Worm (Caenorhabditis elegans): ENCODE measurements around the gene aly-3.

ce11 chrIV:12078112-12078812 lies 44.8 kb upstream of the aly-3 start, which contains the start of gene tmed-1:
- no peak for TF ChIP-seq aly-2 (tag; optimal IDR thresholded peaks at IDR 0.05)
- no peak for TF ChIP-seq ZK546.5 (tag; optimal IDR thresholded peaks at IDR 0.05)
- TF ChIP-seq lim-7 (GFP tag; IDR thresholded peaks at IDR 0.05), result no peak
- no peak for TF ChIP-seq lsy-2 (tag; optimal IDR thresholded peaks at IDR 0.05)
- no peak for TF ChIP-seq ztf-7 (tag; optimal IDR thresholded peaks at IDR 0.05)
- TF ChIP-seq nhr-77 (tag; optimal IDR thresholded peaks at IDR 0.05), result no peak
- no peak for TF ChIP-seq hif-1 (tag; optimal IDR thresholded peaks at IDR 0.05)
- TF ChIP-seq unc-62 (GFP tag; optimal IDR thresholded peaks at IDR 0.05 in 1 of 2), result no peak
- no peak for TF ChIP-seq unc-62 (tag; optimal IDR thresholded peaks at IDR 0.05)
- no peak for TF ChIP-seq dmd-9 (GFP tag; IDR thresholded peaks at IDR 0.05)
